Fruit fly (Drosophila melanogaster) whole organism, prepupa: ENCODE results near the gene Awh.
A peak's percentile ranks its signal among the peaks of the same experiment; 100 is the strongest.

Experiments
- Blimp-1 ChIP-seq: fragments of 200-800 bp; sonication (Bioruptor generic); optimal IDR thresholded peaks from 3 replicates; lab custom pipeline; 2017; ENCODE audit warnings: missing biosample characterization, missing genetic modification characterization, mild to moderate bottlenecking, moderate library complexity, missing genetic modification reagents
- CG10631 ChIP-seq: fragments of 200-800 bp; sonication (Bioruptor generic); optimal IDR thresholded peaks from 2 replicates; lab custom pipeline; 2016; ENCODE audit warnings: missing biosample characterization, missing genetic modification characterization
- CG10669 ChIP-seq: fragments of 200-800 bp; sonication (Bioruptor generic); optimal IDR thresholded peaks from 3 replicates; lab custom pipeline; 2018; ENCODE audit warnings: missing biosample characterization, mild to moderate bottlenecking, missing genetic modification characterization, moderate library complexity
- CG11294 ChIP-seq: fragments of 200-800 bp; sonication (Bioruptor generic); IDR thresholded peaks from 2 replicates; pipeline ENCODE4 v1.3.6; 2022; ENCODE audit warnings: missing biosample characterization, missing genetic modification characterization
- CG11902 ChIP-seq: fragments of 200-800 bp; sonication (Bioruptor generic); optimal IDR thresholded peaks from 3 replicates; lab custom pipeline; 2016; ENCODE audit warnings: missing biosample characterization, missing genetic modification characterization
- CG15336 ChIP-seq: fragments of 200-800 bp; sonication (Bioruptor generic); IDR thresholded peaks from 2 replicates; pipeline ENCODE4 v1.3.6; 2022; ENCODE audit warnings: missing biosample characterization, missing genetic modification characterization
- CG16779 ChIP-seq: fragments of 200-800 bp; sonication (Bioruptor generic); optimal IDR thresholded peaks from 3 replicates; lab custom pipeline; 2017; ENCODE audit warnings: missing biosample characterization, mild to moderate bottlenecking, missing genetic modification characterization
- CG3032 ChIP-seq: fragments of 200-800 bp; optimal IDR thresholded peaks from 2 replicates; lab custom pipeline; 2019; ENCODE audit warnings: missing biosample characterization, mild to moderate bottlenecking, missing genetic modification characterization, moderate library complexity
- CG32006 ChIP-seq: fragments of 200-800 bp; sonication (Bioruptor generic); optimal IDR thresholded peaks from 3 replicates; lab custom pipeline; 2017; ENCODE audit warnings: missing biosample characterization, mild to moderate bottlenecking, missing genetic modification characterization
- CG3919 ChIP-seq: fragments of 200-800 bp; sonication (Bioruptor generic); optimal IDR thresholded peaks from 3 replicates; lab custom pipeline; 2016; ENCODE audit warnings: missing biosample characterization, missing genetic modification characterization
- CG4318 ChIP-seq: fragments of 200-800 bp; sonication (Bioruptor generic); optimal IDR thresholded peaks from 3 replicates; lab custom pipeline; 2017; ENCODE audit warnings: missing biosample characterization, mild to moderate bottlenecking, missing genetic modification characterization
- CG6163 ChIP-seq: fragments of 200-800 bp; sonication (Bioruptor generic); IDR thresholded peaks from 3 replicates; pipeline ENCODE4 v1.3.6; 2022; ENCODE audit warnings: missing biosample characterization, missing genetic modification characterization
- CG6276 ChIP-seq: fragments of 200-800 bp; sonication (Bioruptor generic); optimal IDR thresholded peaks from 2 replicates; lab custom pipeline; 2017; ENCODE audit warnings: missing biosample characterization, mild to moderate bottlenecking, missing genetic modification characterization
- CG6808 ChIP-seq: fragments of 200-800 bp; sonication (Bioruptor generic); optimal IDR thresholded peaks from 3 replicates; lab custom pipeline; 2017; ENCODE audit warnings: missing biosample characterization, missing genetic modification characterization, mild to moderate bottlenecking, moderate library complexity, missing genetic modification reagents
- CG7368 ChIP-seq: fragments of 200-800 bp; sonication (Bioruptor generic); optimal IDR thresholded peaks from 3 replicates; lab custom pipeline; 2016; ENCODE audit warnings: missing biosample characterization, missing genetic modification characterization
- CG9139 ChIP-seq: fragments of 200-800 bp; sonication (Bioruptor generic); optimal IDR thresholded peaks from 3 replicates; lab custom pipeline; 2017; ENCODE audit warnings: missing biosample characterization, mild to moderate bottlenecking, missing genetic modification characterization
- Eip75B ChIP-seq: fragments of 200-800 bp; sonication (Bioruptor generic); optimal IDR thresholded peaks from 3 replicates; lab custom pipeline; 2016; ENCODE audit warnings: missing biosample characterization, missing genetic modification characterization
- Eip78C ChIP-seq: fragments of 200-800 bp; sonication (Bioruptor generic); peaks from one replicate; lab custom pipeline; 2016; ENCODE audit warnings: missing biosample characterization, missing genetic modification characterization
- Eip93F ChIP-seq: fragments of 200-800 bp; sonication (Bioruptor generic); optimal IDR thresholded peaks from 2 replicates; lab custom pipeline; 2016; ENCODE audit warnings: missing biosample characterization, mild to moderate bottlenecking, missing genetic modification characterization
- Ets21C ChIP-seq: fragments of 200-800 bp; sonication (Bioruptor generic); optimal IDR thresholded peaks from 3 replicates; lab custom pipeline; 2016; ENCODE audit warnings: missing biosample characterization, missing genetic modification characterization
- Ets96B ChIP-seq: fragments of 200-800 bp; optimal IDR thresholded peaks from 2 replicates; lab custom pipeline; 2019; ENCODE audit warnings: missing biosample characterization, mild to moderate bottlenecking, missing genetic modification characterization, moderate library complexity
- Hr38 ChIP-seq: sonication (Bioruptor generic); optimal IDR thresholded peaks from 2 replicates; lab custom pipeline; 2016; ENCODE audit warnings: missing biosample characterization, missing genetic modification characterization
- Hr39 ChIP-seq: fragments of 200-800 bp; sonication (Bioruptor generic); optimal IDR thresholded peaks from 2 replicates; lab custom pipeline; 2016; ENCODE audit warnings: missing biosample characterization, missing genetic modification characterization
- Hr4 ChIP-seq: fragments of 200-800 bp; sonication (Bioruptor generic); optimal IDR thresholded peaks from 3 replicates; lab custom pipeline; 2016; ENCODE audit warnings: missing biosample characterization, missing genetic modification characterization
- Met ChIP-seq: fragments of 200-800 bp; sonication (Bioruptor generic); optimal IDR thresholded peaks from 3 replicates; lab custom pipeline; 2016; ENCODE audit warnings: missing biosample characterization, missing genetic modification characterization
- OdsH ChIP-seq: fragments of 200-800 bp; sonication (Bioruptor generic); optimal IDR thresholded peaks from 3 replicates; lab custom pipeline; 2016; ENCODE audit warnings: missing biosample characterization, missing genetic modification characterization
- Smox ChIP-seq: fragments of 200-800 bp; sonication (Bioruptor generic); optimal IDR thresholded peaks from 3 replicates; lab custom pipeline; 2016; ENCODE audit warnings: missing biosample characterization, missing genetic modification characterization
- Sox102F ChIP-seq: fragments of 200-800 bp; sonication (Bioruptor generic); optimal IDR thresholded peaks from 2 replicates; lab custom pipeline; 2016; ENCODE audit warnings: missing biosample characterization, mild to moderate bottlenecking, missing genetic modification characterization
- Sox14 ChIP-seq: fragments of 200-800 bp; sonication (Bioruptor generic); optimal IDR thresholded peaks from 3 replicates; lab custom pipeline; 2016; ENCODE audit warnings: missing biosample characterization, missing genetic modification characterization
- acj6 ChIP-seq: fragments of 200-800 bp; sonication (Bioruptor generic); optimal IDR thresholded peaks from 3 replicates; lab custom pipeline; 2016; ENCODE audit warnings: missing biosample characterization, missing genetic modification characterization
- cyc ChIP-seq: fragments of 200-800 bp; sonication (Bioruptor generic); optimal IDR thresholded peaks from 3 replicates; lab custom pipeline; 2016; ENCODE audit warnings: missing biosample characterization, missing genetic modification characterization
- dsx ChIP-seq: fragments of 200-800 bp; optimal IDR thresholded peaks from 3 replicates; lab custom pipeline; 2019; ENCODE audit warnings: missing biosample characterization, mild to moderate bottlenecking, missing genetic modification characterization, moderate library complexity; ENCODE audit not compliant: poor library complexity, severe bottlenecking
- eg ChIP-seq: fragments of 200-800 bp; sonication (Bioruptor generic); IDR thresholded peaks from 3 replicates; pipeline ENCODE4 v1.3.6; 2022; ENCODE audit warnings: missing biosample characterization, missing genetic modification characterization
- esn ChIP-seq: fragments of 200-800 bp; sonication (Bioruptor generic); optimal IDR thresholded peaks from 2 replicates; lab custom pipeline; 2016; ENCODE audit warnings: missing biosample characterization, mild to moderate bottlenecking, missing genetic modification characterization, moderate library complexity
- fd59A ChIP-seq: fragments of 200-800 bp; sonication (Bioruptor generic); optimal IDR thresholded peaks from 2 replicates; lab custom pipeline; 2017; ENCODE audit warnings: missing biosample characterization, mild to moderate bottlenecking, missing genetic modification characterization, missing genetic modification reagents
- lz ChIP-seq: fragments of 200-800 bp; sonication (Bioruptor generic); optimal IDR thresholded peaks from 3 replicates; lab custom pipeline; 2016; ENCODE audit warnings: missing biosample characterization, missing genetic modification characterization
- pdm3 ChIP-seq: fragments of 200-800 bp; sonication (Bioruptor generic); optimal IDR thresholded peaks from 3 replicates; lab custom pipeline; 2016; ENCODE audit warnings: missing biosample characterization, missing genetic modification characterization
- salr ChIP-seq, 2 experiments: fragments of 200-800 bp; sonication (Bioruptor generic); optimal IDR thresholded peaks; 3 replicates each; lab custom pipeline; 2016 to 2018; ENCODE audit warnings: missing biosample characterization in 2 of 2, missing genetic modification characterization in 2 of 2, mild to moderate bottlenecking in 1 of 2
- ss ChIP-seq, 2 experiments: fragments of 200-800 bp; sonication (Bioruptor generic); optimal IDR thresholded peaks; 2 replicates in 1 of 2; 3 replicates in 1 of 2; lab custom pipeline; 2017 to 2018; ENCODE audit warnings: mild to moderate bottlenecking in 2 of 2, missing biosample characterization in 2 of 2, missing genetic modification characterization in 2 of 2, moderate library complexity in 1 of 2
- svp ChIP-seq: fragments of 200-800 bp; sonication (Bioruptor generic); peaks from one replicate; lab custom pipeline; 2016; ENCODE audit warnings: missing biosample characterization, missing genetic modification characterization
- topi ChIP-seq: fragments of 200-800 bp; sonication (Bioruptor generic); optimal IDR thresholded peaks from 3 replicates; lab custom pipeline; 2016; ENCODE audit warnings: missing biosample characterization, missing genetic modification characterization

Gene Awh

dm6 chr3L:3862504-3863380, 16.7 kb downstream of the Awh start (continued):
- no peak for TF ChIP-seq CG9139
- peak; percentile 41 for TF ChIP-seq CG3919 (GFP tag; lab: Kevin White, UChicago)
- no peak for TF ChIP-seq CG10669 (GFP tag; lab: Kevin White, UChicago)
- TF ChIP-seq Hr4: peak; percentile 33
- TF ChIP-seq Sox14 (GFP tag; lab: Kevin White, UChicago): peak; percentile 32
- TF ChIP-seq Sox102F (GFP tag; lab: Kevin White, UChicago): no peak
- TF ChIP-seq CG6276 (GFP tag; lab: Kevin White, UChicago): no peak
- TF ChIP-seq ss (GFP tag; optimal IDR thresholded peaks at IDR 0.05; lab: Kevin White, UChicago): peak in 1 of 2 experiments; percentile 60
- TF ChIP-seq CG11902 (GFP tag; lab: Kevin White, UChicago): no peak
- no peak for TF ChIP-seq CG16779 (tag; lab: Kevin White, UChicago)
- peak; percentile 31 for TF ChIP-seq CG32006 (GFP tag; lab: Kevin White, UChicago)
- no peak for TF ChIP-seq CG6808 (GFP tag; lab: Kevin White, UChicago)
- TF ChIP-seq CG6163 (GFP tag; lab: Robert Waterston, UW): 0 out of 3 replicates have a peak, but pooled peaks have one; percentile 53
- TF ChIP-seq CG15336 (GFP tag; lab: Robert Waterston, UW): 0 out of 2 replicates have a peak, but pooled peaks have one; percentile 17
- TF ChIP-seq Ets21C (GFP tag; lab: Kevin White, UChicago): no peak
- peak; percentile 81 for TF ChIP-seq Eip78C
- TF ChIP-seq CG3032 (tag; lab: Kevin White, UChicago): no peak
- TF ChIP-seq Blimp-1: no peak
- TF ChIP-seq CG11294 (GFP tag; lab: Robert Waterston, UW): no peak

dm6 chr3L:3863462-3863861, 17.5 kb downstream of the Awh start:
- TF ChIP-seq OdsH (GFP tag; lab: Kevin White, UChicago) (peak; percentile 11), Sox14 (GFP tag; lab: Kevin White, UChicago) (peak; percentile 8), Hr39 (peak; percentile 9), esn (GFP tag; lab: Kevin White, UChicago) (peak; percentile 35), CG10631 (GFP tag; lab: Kevin White, UChicago) (peak; percentile 34), CG6163 (GFP tag; lab: Robert Waterston, UW) (peak; percentile 55; the same call in 2 of the 3 replicates), cyc (GFP tag; lab: Kevin White, UChicago) (peak; percentile 13), Eip75B (peak; percentile 22), Eip93F (GFP tag; lab: Kevin White, UChicago) (no peak), CG4318 (GFP tag; lab: Kevin White, UChicago) (no peak), acj6 (GFP tag; lab: Kevin White, UChicago) (peak; percentile 13), CG7368 (GFP tag; lab: Kevin White, UChicago) (no peak), topi (peak; percentile 28), CG9139 (no peak), CG3919 (GFP tag; lab: Kevin White, UChicago) (peak; percentile 11), Met (GFP tag; lab: Kevin White, UChicago) (peak; percentile 33), Sox102F (GFP tag; lab: Kevin White, UChicago) (peak; percentile 11), Hr38 (no peak), dsx (GFP tag; lab: Kevin White, UChicago) (no peak), Ets96B (tag; lab: Kevin White, UChicago) (no peak), fd59A (GFP tag; lab: Kevin White, UChicago) (no peak), CG3032 (tag; lab: Kevin White, UChicago) (no peak), eg (GFP tag; lab: Robert Waterston, UW) (no peak), Smox (GFP tag; lab: Kevin White, UChicago) (peak; percentile 10), pdm3 (GFP tag; lab: Kevin White, UChicago) (peak; percentile 12), svp (GFP tag; lab: Kevin White, UChicago) (peak; percentile 62), Eip78C (peak; percentile 72), lz (GFP tag; lab: Kevin White, UChicago) (peak; percentile 1), salr (GFP tag; optimal IDR thresholded peaks at IDR 0.05; lab: Kevin White, UChicago) (no peak)
